Worm (Caenorhabditis elegans): ENCODE results near the gene dnj-23.

ce11 chrII:9097302-9097701 is 11.1 kb downstream of the dnj-23 start:
- TF ChIP-seq pes-1 (GFP tag; IDR thresholded peaks at IDR 0.05) (no peak), ama-1 (optimal IDR thresholded peaks at IDR 0.05) (no peak), hmg-4 (GFP tag; optimal IDR thresholded peaks at IDR 0.05) (no peak), aly-1 (tag; optimal IDR thresholded peaks at IDR 0.05) (no peak), B0310.2 (tag; optimal IDR thresholded peaks at IDR 0.05) (no peak), hmbx-1 (tag; optimal IDR thresholded peaks at IDR 0.05) (no peak)
